Fruit fly (Drosophila melanogaster): ENCODE data around the gene CG9592.

dm6 chr3L:14563461-14563860 is 45.8 kb downstream of the CG9592 start:
- TF ChIP-seq CG1529 (GFP tag; optimal IDR thresholded peaks at IDR 0.05), result no peak
- TF ChIP-seq CG6654 (GFP tag; optimal IDR thresholded peaks at IDR 0.05), result no peak
- TF ChIP-seq CG7987 (GFP tag; optimal IDR thresholded peaks at IDR 0.05), result no peak
- TF ChIP-seq Sox100B (GFP tag; optimal IDR thresholded peaks at IDR 0.05), result no peak

Data from whole organism, embryonic.